Fruit fly (Drosophila melanogaster) whole organism, embryonic: Measurements from ENCODE around the gene GluRIA.

Experiments
- Aef1 ChIP-seq: fragments of 200-800 bp; sonication (Bioruptor generic); IDR thresholded peaks from 3 replicates; pipeline ENCODE4 v1.3.6; 2022; ENCODE audit warnings: missing biosample characterization, missing genetic modification characterization
- Antp ChIP-seq: fragments of 200-800 bp; sonication (Bioruptor generic); optimal IDR thresholded peaks from 3 replicates; lab custom pipeline; 2016; ENCODE audit warnings: missing biosample characterization, missing genetic modification characterization
- Atf3 ChIP-seq: fragments of 200-800 bp; sonication (Bioruptor generic); optimal IDR thresholded peaks from 3 replicates; lab custom pipeline; 2016; ENCODE audit warnings: missing biosample characterization, missing genetic modification characterization
- Awh ChIP-seq: fragments of 200-800 bp; sonication (Bioruptor generic); IDR thresholded peaks from 2 replicates; pipeline ENCODE4, ENCODE4 v1.3.6; 2022; ENCODE audit warnings: missing biosample characterization, missing genetic modification characterization
- Blimp-1 ChIP-seq: fragments of 200-800 bp; sonication (Bioruptor generic); optimal IDR thresholded peaks from 3 replicates; lab custom pipeline; 2018; ENCODE audit warnings: missing biosample characterization, missing genetic modification characterization, mild to moderate bottlenecking, moderate library complexity, missing genetic modification reagents
- CG11504 ChIP-seq: fragments of 200-800 bp; sonication (Bioruptor generic); optimal IDR thresholded peaks from 3 replicates; lab custom pipeline; 2019; ENCODE audit warnings: missing biosample characterization, mild to moderate bottlenecking, missing genetic modification characterization, moderate library complexity
- CG12744 ChIP-seq: fragments of 200-800 bp; sonication (Bioruptor generic); optimal IDR thresholded peaks from 2 replicates; lab custom pipeline; 2016; ENCODE audit warnings: missing biosample characterization, missing genetic modification characterization
- CG13775 ChIP-seq: fragments of 200-800 bp; sonication (Bioruptor generic); optimal IDR thresholded peaks from 3 replicates; lab custom pipeline; 2017; ENCODE audit warnings: missing biosample characterization, mild to moderate bottlenecking, missing genetic modification characterization
- CG15073 ChIP-seq: fragments of 200-800 bp; sonication (Bioruptor generic); optimal IDR thresholded peaks from 2 replicates; lab custom pipeline; 2016; ENCODE audit warnings: missing biosample characterization, missing genetic modification characterization
- CG17385 ChIP-seq: fragments of 200-800 bp; sonication (Bioruptor generic); optimal IDR thresholded peaks from 3 replicates; lab custom pipeline; 2018; ENCODE audit warnings: missing biosample characterization, mild to moderate bottlenecking, missing genetic modification characterization
- CG1832 ChIP-seq: fragments of 200-800 bp; sonication (Bioruptor generic); optimal IDR thresholded peaks from 2 replicates; lab custom pipeline; 2017; ENCODE audit warnings: missing biosample characterization, mild to moderate bottlenecking, missing genetic modification characterization, inconsistent platforms
- CG18599 ChIP-seq: fragments of 200-800 bp; sonication (Bioruptor generic); optimal IDR thresholded peaks from 3 replicates; lab custom pipeline; 2017; ENCODE audit warnings: missing biosample characterization, missing genetic modification characterization, mild to moderate bottlenecking, moderate library complexity, missing genetic modification reagents
- CG31441 ChIP-seq: fragments of 200-800 bp; sonication (Bioruptor generic); IDR thresholded peaks from 2 replicates; pipeline ENCODE4 v1.3.6; 2022; ENCODE audit warnings: missing biosample characterization, missing genetic modification characterization
- CG32772 ChIP-seq: fragments of 200-800 bp; sonication (Bioruptor generic); IDR thresholded peaks from 2 replicates; pipeline ENCODE4 v1.3.6; 2022; ENCODE audit warnings: missing biosample characterization, missing genetic modification characterization
- CG3995 ChIP-seq: fragments of 200-800 bp; sonication (Bioruptor generic); optimal IDR thresholded peaks from 3 replicates; lab custom pipeline; 2016; ENCODE audit warnings: missing biosample characterization, missing genetic modification characterization
- CG4404 ChIP-seq: fragments of 200-800 bp; sonication (Bioruptor generic); IDR thresholded peaks from 2 replicates; pipeline ENCODE4 v1.3.6; 2022; ENCODE audit warnings: missing biosample characterization, missing genetic modification characterization
- CG4730 ChIP-seq: fragments of 200-800 bp; sonication (Bioruptor generic); IDR thresholded peaks from 2 replicates; pipeline ENCODE4 v1.3.6; 2022; ENCODE audit warnings: missing biosample characterization, missing genetic modification characterization
- CG7928 ChIP-seq: fragments of 200-800 bp; sonication (Bioruptor generic); optimal IDR thresholded peaks from 2 replicates; lab custom pipeline; 2017; ENCODE audit warnings: missing biosample characterization, mild to moderate bottlenecking, missing genetic modification characterization
- Ets97D ChIP-seq: fragments of 200-800 bp; sonication (Bioruptor generic); optimal IDR thresholded peaks from 3 replicates; lab custom pipeline; 2016; ENCODE audit warnings: missing biosample characterization, missing genetic modification characterization
- Fer1 ChIP-seq: fragments of 200-800 bp; sonication (Bioruptor generic); optimal IDR thresholded peaks from 2 replicates; lab custom pipeline; 2017; ENCODE audit warnings: missing biosample characterization, mild to moderate bottlenecking, missing genetic modification characterization
- HmgD ChIP-seq: fragments of 200-800 bp; sonication (Bioruptor generic); optimal IDR thresholded peaks from 3 replicates; lab custom pipeline; 2016; ENCODE audit warnings: missing biosample characterization, missing genetic modification characterization
- Hmx ChIP-seq: fragments of 200-800 bp; sonication (Bioruptor generic); optimal IDR thresholded peaks from 2 replicates; lab custom pipeline; 2016; ENCODE audit warnings: missing biosample characterization, missing genetic modification characterization
- Jarid2 ChIP-seq: fragments of 200-800 bp; sonication (Bioruptor generic); optimal IDR thresholded peaks from 3 replicates; lab custom pipeline; 2017; ENCODE audit warnings: mild to moderate bottlenecking, missing biosample characterization, missing genetic modification reagents, missing genetic modification characterization
- NC2β ChIP-seq: fragments of 200-800 bp; sonication (Bioruptor generic); optimal IDR thresholded peaks from 2 replicates; lab custom pipeline; 2016; ENCODE audit warnings: missing biosample characterization, missing genetic modification characterization
- NfI ChIP-seq: fragments of 200-800 bp; sonication (Bioruptor generic); optimal IDR thresholded peaks from 3 replicates; lab custom pipeline; 2018; ENCODE audit warnings: missing biosample characterization, mild to moderate bottlenecking, missing genetic modification characterization, moderate library complexity
- Sin3A ChIP-seq: fragments of >200 bp; optimal IDR thresholded peaks from 2 replicates; lab custom pipeline; 2018
- Sry-δ ChIP-seq: fragments of 200-800 bp; sonication (Bioruptor generic); optimal IDR thresholded peaks from 2 replicates; lab custom pipeline; 2016; ENCODE audit warnings: missing biosample characterization, missing genetic modification characterization
- ab ChIP-seq: fragments of 200-800 bp; sonication (Bioruptor generic); optimal IDR thresholded peaks from 2 replicates; lab custom pipeline; 2016; ENCODE audit warnings: missing biosample characterization, missing genetic modification characterization
- abd-A ChIP-seq: fragments of 200-800 bp; sonication (Bioruptor generic); optimal IDR thresholded peaks from 3 replicates; lab custom pipeline; 2019; ENCODE audit warnings: missing biosample characterization, mild to moderate bottlenecking, missing genetic modification characterization, moderate library complexity
- amos ChIP-seq: fragments of 200-800 bp; sonication (Bioruptor generic); IDR thresholded peaks from 2 replicates; pipeline ENCODE4 v1.3.6; 2022; ENCODE audit warnings: missing biosample characterization, missing genetic modification characterization; ENCODE audit not compliant: partially characterized antibody
- cg ChIP-seq: fragments of 200-800 bp; sonication (Bioruptor generic); optimal IDR thresholded peaks from 3 replicates; lab custom pipeline; 2019; ENCODE audit warnings: missing biosample characterization, mild to moderate bottlenecking, missing genetic modification characterization, moderate library complexity
- dmrt99B ChIP-seq: fragments of 200-800 bp; sonication (Bioruptor generic); optimal IDR thresholded peaks from 2 replicates; lab custom pipeline; 2018; ENCODE audit warnings: missing biosample characterization, mild to moderate bottlenecking, missing genetic modification characterization, moderate library complexity
- ewg ChIP-seq: fragments of 200-800 bp; sonication (Bioruptor generic); optimal IDR thresholded peaks from 3 replicates; lab custom pipeline; 2017; ENCODE audit warnings: mild to moderate bottlenecking, missing biosample characterization, missing genetic modification reagents, missing genetic modification characterization
- kni ChIP-seq: fragments of 200-800 bp; sonication (Bioruptor generic); optimal IDR thresholded peaks from 3 replicates; lab custom pipeline; 2017; ENCODE audit warnings: mild to moderate bottlenecking, missing biosample characterization, missing genetic modification reagents, missing genetic modification characterization
- lilli ChIP-seq: fragments of 200-800 bp; sonication (Bioruptor generic); optimal IDR thresholded peaks from 3 replicates; lab custom pipeline; 2016; ENCODE audit warnings: missing biosample characterization, missing genetic modification characterization
- prd ChIP-seq, 3 experiments: fragments of >200 bp in 2 of 3; fragments of 200-800 bp in 1 of 3; sonication (Bioruptor generic) in 1 of 3; optimal IDR thresholded peaks in 2 of 3; IDR thresholded peaks in 1 of 3; 2 replicates in 2 of 3; 3 replicates in 1 of 3; pipeline versions ENCODE4 v1.3.6 to Lab custom; 2017 to 2022; ENCODE audit warnings: missing biosample characterization in 1 of 3, missing genetic modification characterization in 1 of 3
- ranshi ChIP-seq: fragments of 200-800 bp; sonication (Bioruptor generic); IDR thresholded peaks from 2 replicates; pipeline ENCODE4 v1.3.6; 2022; ENCODE audit warnings: missing biosample characterization, missing genetic modification characterization
- salm ChIP-seq: fragments of 200-800 bp; sonication (Bioruptor generic); optimal IDR thresholded peaks from 2 replicates; lab custom pipeline; 2018; ENCODE audit warnings: missing biosample characterization, mild to moderate bottlenecking, missing genetic modification characterization
- sc ChIP-seq, 3 experiments: fragments of >200 bp in 2 of 3; fragments of 200-800 bp in 1 of 3; sonication (Bioruptor generic) in 1 of 3; optimal IDR thresholded peaks; 2 replicates in 2 of 3; 3 replicates in 1 of 3; lab custom pipeline; 2017; ENCODE audit warnings: mild to moderate bottlenecking in 1 of 3, missing biosample characterization in 1 of 3, missing genetic modification characterization in 1 of 3, missing genetic modification reagents in 1 of 3
- sens ChIP-seq: fragments of 200-800 bp; sonication (Bioruptor generic); peaks from one replicate; lab custom pipeline; 2016; ENCODE audit warnings: missing biosample characterization, missing genetic modification characterization
- slou ChIP-seq: fragments of 200-800 bp; sonication (Bioruptor generic); optimal IDR thresholded peaks from 3 replicates; lab custom pipeline; 2016; ENCODE audit warnings: missing biosample characterization, missing genetic modification characterization
- stc ChIP-seq: fragments of 200-800 bp; sonication (Bioruptor generic); IDR thresholded peaks from 2 replicates; pipeline ENCODE4 v1.3.6; 2022; ENCODE audit warnings: missing biosample characterization, missing genetic modification characterization
- zen2 ChIP-seq: fragments of 200-800 bp; sonication (Bioruptor generic); IDR thresholded peaks from 3 replicates; pipeline ENCODE4 v1.3.6; 2022; ENCODE audit warnings: missing biosample characterization, missing genetic modification characterization; ENCODE audit not compliant: partially characterized antibody

GluRIA gene

DNA sequence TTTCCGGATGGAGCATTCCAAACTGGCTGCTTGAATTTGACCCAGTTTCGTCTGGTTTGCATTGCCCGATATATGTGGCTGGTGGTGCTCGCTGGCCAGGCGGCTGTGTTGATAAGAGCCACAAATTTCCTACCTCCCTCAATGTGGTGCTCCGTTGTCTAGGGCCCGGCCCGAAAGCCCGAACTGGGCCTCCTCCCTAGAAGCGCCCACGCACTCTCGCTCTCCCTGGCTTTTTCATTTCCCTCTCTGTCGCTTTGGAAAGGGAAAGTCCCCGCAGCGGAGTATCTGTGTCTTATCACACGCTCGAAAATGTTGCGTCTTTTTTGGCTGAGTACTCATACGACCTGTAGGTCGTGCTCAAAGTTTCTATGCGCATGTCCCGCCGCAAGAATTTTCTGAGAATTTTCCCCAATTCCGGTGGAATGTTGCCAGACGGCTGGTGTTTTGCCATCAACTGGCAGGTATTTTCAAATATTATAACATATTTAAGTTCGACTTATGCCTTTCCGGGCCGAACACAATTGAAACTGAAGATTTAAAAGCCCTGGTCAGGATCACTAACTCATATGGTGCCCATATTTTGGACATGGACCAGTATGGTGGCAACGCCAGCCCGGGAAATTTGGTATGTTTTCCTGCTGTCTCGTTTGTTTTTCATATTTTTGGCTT is 14.8 kb upstream of the GluRIA start, which contains the start of gene axed (continued):
- TF ChIP-seq stc (GFP tag; lab: Robert Waterston, UW), result 0 out of 2 replicates have a peak, but pooled peaks have one; percentile 17
- no peak for TF ChIP-seq Aef1 (GFP tag; lab: Robert Waterston, UW)
- no peak for TF ChIP-seq HmgD (GFP tag; lab: Kevin White, UChicago)
- TF ChIP-seq Ets97D (GFP tag; lab: Kevin White, UChicago), result peak; percentile 68
- TF ChIP-seq ranshi (GFP tag; lab: Robert Waterston, UW), result no peak
- peak; percentile 31 for TF ChIP-seq CG17385 (GFP tag; lab: Kevin White, UChicago)
- TF ChIP-seq slou (GFP tag; lab: Kevin White, UChicago), result no peak
- no peak for TF ChIP-seq CG15073
- no peak for TF ChIP-seq prd (optimal IDR thresholded peaks at IDR 0.05; lab: Kevin White, UChicago)
- TF ChIP-seq prd (GFP tag; IDR thresholded peaks at IDR 0.05; lab: Robert Waterston, UW), result peak; percentile 55
- TF ChIP-seq CG4404 (GFP tag; lab: Robert Waterston, UW), result no peak
- no peak for TF ChIP-seq Atf3 (GFP tag; lab: Kevin White, UChicago)
- TF ChIP-seq CG11504 (tag; lab: Kevin White, UChicago), result peak; percentile 47
- TF ChIP-seq CG31441 (GFP tag; lab: Robert Waterston, UW), result 0 out of 2 replicates have a peak, but pooled peaks have one; percentile 29
- peak; percentile 59 for TF ChIP-seq NfI (GFP tag; lab: Kevin White, UChicago)
- TF ChIP-seq Awh, result no peak
- no peak for TF ChIP-seq CG1832 (GFP tag; lab: Kevin White, UChicago)
- TF ChIP-seq ewg, result peak; percentile 95
- no peak for TF ChIP-seq Jarid2 (GFP tag; lab: Kevin White, UChicago)
- no peak for TF ChIP-seq sc (optimal IDR thresholded peaks at IDR 0.05; lab: Kevin White, UChicago)
- TF ChIP-seq sc (GFP tag; optimal IDR thresholded peaks at IDR 0.05; lab: Kevin White, UChicago), result no peak
- TF ChIP-seq Sin3A (lab: Kevin White, UChicago), result no peak
- peak; percentile 64 for TF ChIP-seq CG18599 (GFP tag; lab: Kevin White, UChicago)
- no peak for TF ChIP-seq CG4730
- TF ChIP-seq CG32772 (GFP tag; lab: Robert Waterston, UW), result peak; percentile 28; the same call in 1 of the 2 replicates
- TF ChIP-seq dmrt99B (tag; lab: Kevin White, UChicago), result no peak
- no peak for TF ChIP-seq CG12744
- no peak for TF ChIP-seq abd-A (tag; lab: Kevin White, UChicago)
- TF ChIP-seq salm (tag; lab: Kevin White, UChicago), result no peak
- TF ChIP-seq kni (GFP tag; lab: Kevin White, UChicago), result no peak
- no peak for TF ChIP-seq CG7928
- TF ChIP-seq Fer1 (GFP tag; lab: Kevin White, UChicago), result peak; percentile 66
- TF ChIP-seq Hmx, result no peak
- TF ChIP-seq ab, result no peak
- no peak for TF ChIP-seq Sry-δ (GFP tag; lab: Kevin White, UChicago)
- peak; percentile 21 for TF ChIP-seq Antp
- TF ChIP-seq amos (GFP tag; lab: Robert Waterston, UW), result no peak
- TF ChIP-seq NC2β (GFP tag; lab: Kevin White, UChicago), result no peak
- TF ChIP-seq lilli (GFP tag; lab: Kevin White, UChicago), result peak; percentile 34
- TF ChIP-seq sens, result peak; percentile 74
- peak; percentile 12 for TF ChIP-seq CG13775 (GFP tag; lab: Kevin White, UChicago)
- TF ChIP-seq cg (GFP tag; lab: Kevin White, UChicago), result no peak
- TF ChIP-seq zen2, result peak; percentile 50; the same call in 1 of the 3 replicates
- TF ChIP-seq CG3995 (GFP tag; lab: Kevin White, UChicago), result no peak
- TF ChIP-seq Blimp-1, result peak; percentile 90
